Worm (Caenorhabditis elegans): ENCODE data around the gene F40G12.7.
"Not testable (repeated sequence)": the region's sequence is repeated elsewhere in the genome, so short reads cannot be mapped to it uniquely, and the experiment has no call there.

DNA sequence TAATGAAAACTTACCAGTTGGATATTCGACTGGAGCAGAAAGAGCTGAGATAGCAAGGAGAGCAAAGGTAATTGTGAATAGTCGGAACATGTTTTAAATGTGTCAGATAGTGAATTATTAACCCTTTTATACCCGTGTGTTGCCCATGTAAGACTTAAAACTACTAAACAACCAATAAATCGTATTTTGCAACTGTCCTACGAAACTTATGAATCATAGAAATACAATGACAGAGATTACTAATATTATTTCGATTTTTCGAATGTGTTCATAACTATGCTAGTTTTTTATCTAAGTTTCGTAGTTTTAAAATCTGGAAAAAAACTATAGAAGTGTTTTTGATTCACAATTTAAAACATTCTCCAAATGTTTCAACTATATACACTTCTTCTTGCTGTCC is 32.4 kb downstream of the F40G12.7 start, which contains the start of gene spig-4:
- TF ChIP-seq nhr-11 (tag; optimal IDR thresholded peaks at IDR 0.05); dve-1 (tag; optimal IDR thresholded peaks at IDR 0.05); tbx-2 (tag; optimal IDR thresholded peaks at IDR 0.05); ceh-45 (GFP tag; IDR thresholded peaks at IDR 0.05); lin-11 (tag; optimal IDR thresholded peaks at IDR 0.05); hlh-30 (tag; optimal IDR thresholded peaks at IDR 0.05; ENCODE audit: insufficient read depth); F13H6.1 (tag; optimal IDR thresholded peaks at IDR 0.05); elt-2 (tag; optimal IDR thresholded peaks at IDR 0.05); ztf-16 (tag; optimal IDR thresholded peaks at IDR 0.05); ref-2 (tag; optimal IDR thresholded peaks at IDR 0.05): not testable (repeated sequence)
